Worm (Caenorhabditis elegans): Measurements from ENCODE around the gene F14H12.3.

F14H12.3 gene

DNA sequence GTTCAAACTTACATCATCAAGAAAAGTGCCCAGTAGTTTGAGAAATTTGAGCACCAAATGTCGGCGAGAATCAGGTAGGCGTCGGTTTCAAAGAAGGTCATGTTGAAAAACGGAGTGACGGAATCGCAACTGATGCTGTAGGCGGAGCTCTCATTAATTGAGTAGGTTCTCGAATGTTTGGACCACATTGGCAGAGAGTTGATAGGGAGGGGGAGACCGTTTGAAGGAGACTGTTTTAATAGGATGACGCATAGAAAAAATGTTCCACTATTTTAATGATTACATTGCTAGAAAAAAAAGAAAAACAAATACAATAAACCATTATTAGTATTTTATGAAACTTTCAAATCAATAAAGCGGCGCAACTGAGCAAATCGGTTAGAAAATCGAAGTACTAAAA is 19.2 kb downstream of the F14H12.3 start, which contains the start of gene F14H12.17:
Gene F14H12.17, minus strand, starts transcription at position 101 of the 400 bp plus-strand sequence.
- no peak for TF ChIP-seq unc-39 (tag; optimal IDR thresholded peaks at IDR 0.05)

- TF ChIP-seq pha-4 (GFP tag; IDR thresholded peaks at IDR 0.05): no peak
- no peak for TF ChIP-seq pha-4 (tag; optimal IDR thresholded peaks at IDR 0.05)
- no peak for TF ChIP-seq skn-1 (tag; optimal IDR thresholded peaks at IDR 0.05)
- TF ChIP-seq ceh-44 (GFP tag; IDR thresholded peaks at IDR 0.05): no peak
- no peak for TF ChIP-seq lir-3 (tag; optimal IDR thresholded peaks at IDR 0.05)
- no peak for TF ChIP-seq lin-13 (GFP tag; optimal IDR thresholded peaks at IDR 0.05)
- no peak for TF ChIP-seq aly-2 (tag; optimal IDR thresholded peaks at IDR 0.05)
- no peak for TF ChIP-seq lsy-2 (tag; optimal IDR thresholded peaks at IDR 0.05)
- no peak for TF ChIP-seq dmd-6 (GFP tag; IDR thresholded peaks at IDR 0.05)
- no peak for TF ChIP-seq tra-1 (GFP tag; IDR thresholded peaks at IDR 0.05)
- no peak for TF ChIP-seq spr-1 (tag; optimal IDR thresholded peaks at IDR 0.05)
- TF ChIP-seq nhr-76 (tag; optimal IDR thresholded peaks at IDR 0.05): no peak
- no peak for TF ChIP-seq arid-1 (GFP tag; conservative IDR thresholded peaks at IDR 0.05)
- no peak for TF ChIP-seq snpc-1.2 (GFP tag; IDR thresholded peaks at IDR 0.05)
- TF ChIP-seq madf-9 (GFP tag; conservative IDR thresholded peaks at IDR 0.05): no peak
- no peak for TF ChIP-seq daf-8 (GFP tag; IDR thresholded peaks at IDR 0.05)
- TF ChIP-seq dpl-1 (GFP tag; optimal IDR thresholded peaks at IDR 0.05): no peak
- no peak for TF ChIP-seq nhr-25 (tag; optimal IDR thresholded peaks at IDR 0.05; ENCODE audit: borderline replicate concordance, insufficient read depth)
- no peak for TF ChIP-seq madf-5 (GFP tag; IDR thresholded peaks at IDR 0.05)
Measured at ce11 chrX:4364877-4365276, 20.9 kb downstream of the F14H12.3 start, which contains the start of gene F14H12.8. TSS of gene F14H12.8 (minus strand) at chrX:4364977.

DNA sequence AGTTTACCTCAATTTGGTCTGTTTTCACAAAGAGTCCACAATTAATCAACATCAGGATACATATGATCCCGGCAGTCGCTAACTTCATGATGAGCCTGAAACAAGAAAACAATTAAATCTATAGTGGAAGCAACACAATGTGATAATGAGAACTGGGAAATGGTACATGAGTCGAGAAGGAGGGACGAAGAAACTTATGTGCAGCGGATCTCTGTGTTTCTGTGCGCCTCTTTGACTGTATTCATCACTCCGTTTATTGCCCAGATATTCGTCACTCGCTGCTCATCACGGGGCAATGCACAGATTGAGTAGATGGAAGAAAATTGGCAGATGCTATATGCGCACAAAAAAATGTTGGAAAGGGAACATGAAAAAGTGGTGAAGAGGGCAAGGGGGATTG is 22.2 kb downstream of the F14H12.3 start, which contains the start of gene R160.3:
Gene R160.3, minus strand, starts transcription at position 101 of the 400 bp plus-strand sequence.
- TF ChIP-seq tag-97 (GFP tag; IDR thresholded peaks at IDR 0.05) (no peak), nhr-10 (tag; optimal IDR thresholded peaks at IDR 0.05) (no peak), ama-1 (optimal IDR thresholded peaks at IDR 0.05) (no peak), ceh-32 (tag; optimal IDR thresholded peaks at IDR 0.05; ENCODE audit: poor library complexity) (no peak), skn-1 (tag; optimal IDR thresholded peaks at IDR 0.05) (no peak)

DNA sequence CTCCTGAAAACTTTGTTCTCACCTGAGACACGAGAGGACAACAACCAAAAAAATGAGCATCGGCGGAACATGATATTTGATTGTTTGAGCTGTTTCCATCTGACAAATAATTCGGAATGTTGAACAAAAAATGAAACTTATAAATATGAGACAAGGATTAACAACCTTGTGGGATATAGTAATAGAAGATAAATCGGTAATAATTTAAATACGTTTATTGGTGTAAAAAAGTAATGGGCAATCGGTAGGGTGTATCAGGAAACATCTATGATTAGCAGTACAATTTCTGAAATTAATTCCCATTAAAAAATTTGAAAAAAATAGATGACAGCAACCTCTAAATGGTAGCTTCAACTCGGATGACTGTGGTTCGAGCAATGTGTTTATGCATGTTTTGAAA is 23.4 kb downstream of the F14H12.3 start, which contains the start of gene R160.10:
Gene R160.10, minus strand, starts transcription at position 101 of the 400 bp plus-strand sequence.
- no peak for TF ChIP-seq lim-7 (GFP tag; IDR thresholded peaks at IDR 0.05)
- peak in 1 of 2 experiments; percentile 36 for TF ChIP-seq unc-62 (GFP tag; optimal IDR thresholded peaks at IDR 0.05 in 1 of 2)
- TF ChIP-seq unc-62 (tag; optimal IDR thresholded peaks at IDR 0.05): no peak

DNA sequence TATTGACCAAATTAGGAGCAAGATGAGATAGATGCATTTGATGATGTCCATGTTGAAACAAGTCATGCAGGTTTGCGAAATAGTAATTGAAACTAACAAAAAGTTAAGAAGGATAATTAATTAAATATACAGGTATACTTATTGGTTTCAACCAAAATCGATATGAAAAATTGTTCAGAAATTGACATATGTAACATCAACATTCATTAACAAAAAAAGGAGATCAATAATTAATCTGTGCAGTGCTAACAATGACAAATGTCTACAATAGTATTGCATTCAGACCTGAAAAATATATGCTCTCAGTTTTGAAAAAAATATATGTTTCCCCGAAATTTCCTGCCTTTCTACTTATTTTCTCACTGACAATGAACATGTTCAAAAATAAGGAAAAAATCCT is 24.8 kb downstream of the F14H12.3 start, which contains the start of gene R160.4:
Gene R160.4, minus strand, starts transcription at position 101 of the 400 bp plus-strand sequence.
- TF ChIP-seq hif-1 (tag; optimal IDR thresholded peaks at IDR 0.05): no peak
- TF ChIP-seq R02D3.7 (tag; optimal IDR thresholded peaks at IDR 0.05): no peak
- no peak for TF ChIP-seq Y5F2A.4 (GFP tag; optimal IDR thresholded peaks at IDR 0.05)
- TF ChIP-seq zip-11 (GFP tag; IDR thresholded peaks at IDR 0.05): no peak
- no peak for TF ChIP-seq madf-5 (GFP tag; IDR thresholded peaks at IDR 0.05)
- no peak for TF ChIP-seq jun-1 (tag; optimal IDR thresholded peaks at IDR 0.05)
- TF ChIP-seq zfp-3 (GFP tag; conservative IDR thresholded peaks at IDR 0.05): no peak
- no peak for TF ChIP-seq ZK546.5 (tag; optimal IDR thresholded peaks at IDR 0.05)
- TF ChIP-seq egl-27 (tag; optimal IDR thresholded peaks at IDR 0.05): no peak
